Fruit fly (Drosophila melanogaster) whole organism, adult: Measurements from ENCODE around the gene Snapin.

Source experiments
- cnc ChIP-seq, 2 experiments: fragments of >200 bp; optimal IDR thresholded peaks; 2 replicates each; lab custom pipeline; 2017
- ovo ChIP-seq: fragments of 200-800 bp; sonication (Bioruptor generic); optimal IDR thresholded peaks from 2 replicates; lab custom pipeline; 2016; ENCODE audit warnings: missing biosample characterization, missing genetic modification characterization

dm6 chr2L:2750337-2751084 is 9.0 kb downstream of the Snapin start:
- no peak for TF ChIP-seq cnc (optimal IDR thresholded peaks at IDR 0.05; lab: Kevin White, UChicago)
- TF ChIP-seq ovo (GFP tag; lab: Kevin White, UChicago), result no peak
